Worm (Caenorhabditis elegans) whole organism, young adult: Measurements from ENCODE around the gene F20B6.4.

Source experiments
- B0019.2 ChIP-seq: fragments of 200-800 bp; sonication (Bioruptor generic); conservative IDR thresholded peaks from 2 replicates; pipeline ENCODE4 v1.3.6; 2022; ENCODE audit warnings: missing genetic modification reagents, missing genetic modification characterization, missing compliant biosample characterization
- B0261.1 ChIP-seq: sonication (generic microtip); optimal IDR thresholded peaks from 2 replicates; lab custom pipeline; 2016; ENCODE audit warnings: mild to moderate bottlenecking, missing genetic modification characterization, moderate library complexity, missing compliant biosample characterization
- B0336.3 ChIP-seq: fragments of 200-800 bp; sonication (Bioruptor generic); IDR thresholded peaks from 2 replicates; pipeline ENCODE4 v1.3.6; 2022; ENCODE audit warnings: missing genetic modification characterization, missing compliant biosample characterization
- D2030.7 ChIP-seq: fragments of 200-800 bp; sonication (Bioruptor generic); IDR thresholded peaks from 2 replicates; pipeline ENCODE4 v1.3.6; 2022; ENCODE audit warnings: missing genetic modification reagents, missing genetic modification characterization, missing compliant biosample characterization
- F10E7.11 ChIP-seq: sonication (generic microtip); optimal IDR thresholded peaks from 2 replicates; lab custom pipeline; 2017; ENCODE audit warnings: mild to moderate bottlenecking, missing genetic modification characterization, moderate library complexity, missing compliant biosample characterization
- F22D6.2 ChIP-seq: sonication (generic microtip); optimal IDR thresholded peaks from 2 replicates; lab custom pipeline; 2016; ENCODE audit warnings: mild to moderate bottlenecking, missing genetic modification characterization, missing compliant biosample characterization
- F23B12.7 ChIP-seq: sonication (generic microtip); optimal IDR thresholded peaks from 2 replicates; lab custom pipeline; 2017; ENCODE audit warnings: missing genetic modification characterization, mild to moderate bottlenecking, missing compliant biosample characterization, antibody characterized with exemption, moderate library complexity; ENCODE audit not compliant: insufficient read depth
- F39B2.1 ChIP-seq: fragments of 200-800 bp; sonication (Bioruptor generic); IDR thresholded peaks from 2 replicates; pipeline ENCODE4 v1.3.6; 2022; ENCODE audit warnings: missing genetic modification reagents, missing genetic modification characterization, missing compliant biosample characterization
- F49E8.2 ChIP-seq: sonication (generic microtip); optimal IDR thresholded peaks from 3 replicates; lab custom pipeline; 2017; ENCODE audit warnings: missing genetic modification characterization, mild to moderate bottlenecking, missing compliant biosample characterization, antibody characterized with exemption, moderate library complexity; ENCODE audit not compliant: insufficient read depth
- F57A8.1 ChIP-seq: fragments of 200-800 bp; sonication (Bioruptor generic); optimal IDR thresholded peaks from 2 replicates; lab custom pipeline; 2018; ENCODE audit warnings: mild to moderate bottlenecking, missing genetic modification characterization, moderate library complexity, missing compliant biosample characterization
- K11D2.4 ChIP-seq: fragments of 200-800 bp; sonication (Bioruptor generic); IDR thresholded peaks from 2 replicates; pipeline ENCODE4 v1.3.6; 2022; ENCODE audit warnings: missing genetic modification reagents, missing genetic modification characterization, missing compliant biosample characterization
- T07F8.4 ChIP-seq: sonication (generic microtip); optimal IDR thresholded peaks from 2 replicates; lab custom pipeline; 2016; ENCODE audit warnings: mild to moderate bottlenecking, missing genetic modification characterization, moderate library complexity, missing compliant biosample characterization
- Y53F4B.3 ChIP-seq: fragments of 200-800 bp; sonication (Bioruptor generic); IDR thresholded peaks from 2 replicates; pipeline ENCODE4 v1.3.6; 2022; ENCODE audit warnings: missing genetic modification reagents, missing genetic modification characterization, missing compliant biosample characterization
- Y56A3A.18 ChIP-seq: fragments of 200-800 bp; sonication (Bioruptor generic); IDR thresholded peaks from 2 replicates; pipeline ENCODE4 v1.3.6; 2022; ENCODE audit warnings: missing genetic modification reagents, missing genetic modification characterization, missing compliant biosample characterization
- Y67H2A.10 ChIP-seq: fragments of 200-800 bp; sonication (Bioruptor generic); conservative IDR thresholded peaks from 2 replicates; pipeline ENCODE4 v1.3.6; 2022; ENCODE audit warnings: missing genetic modification reagents, missing genetic modification characterization, missing compliant biosample characterization
- ama-1 ChIP-seq, 3 experiments: fragments of 150-350 bp in 1 of 3; sonication (generic microtip) in 2 of 3; optimal IDR thresholded peaks; 2 replicates each; lab custom pipeline; 2014 to 2018; ENCODE audit warnings: missing biosample characterization in 2 of 3, missing genetic modification characterization in 2 of 3, missing genetic modification reagents in 2 of 3
- atf-7 ChIP-seq: sonication (generic microtip); optimal IDR thresholded peaks from 2 replicates; lab custom pipeline; 2017; ENCODE audit warnings: mild to moderate bottlenecking, missing genetic modification characterization, missing compliant biosample characterization
- ccch-3 ChIP-seq: fragments of 200-800 bp; sonication (Bioruptor generic); optimal IDR thresholded peaks from 2 replicates; lab custom pipeline; 2018; ENCODE audit warnings: mild to moderate bottlenecking, missing genetic modification characterization, missing compliant biosample characterization
- ceh-27 ChIP-seq: fragments of 200-800 bp; sonication (Bioruptor generic); optimal IDR thresholded peaks from 2 replicates; lab custom pipeline; 2018; ENCODE audit warnings: mild to moderate bottlenecking, missing genetic modification characterization, moderate library complexity, missing compliant biosample characterization
- ceh-40 ChIP-seq: fragments of 200-800 bp; sonication (Bioruptor generic); IDR thresholded peaks from 2 replicates; pipeline ENCODE4 v1.3.6; 2022; ENCODE audit warnings: missing genetic modification characterization, missing compliant biosample characterization
- ceh-58 ChIP-seq: fragments of 200-800 bp; sonication (Bioruptor generic); IDR thresholded peaks from 2 replicates; pipeline ENCODE4 v1.3.6; 2022; ENCODE audit warnings: missing genetic modification characterization, missing compliant biosample characterization
- ceh-79 ChIP-seq: sonication (generic microtip); optimal IDR thresholded peaks from 2 replicates; lab custom pipeline; 2017; ENCODE audit warnings: mild to moderate bottlenecking, missing genetic modification characterization, missing compliant biosample characterization
- ceh-91 ChIP-seq: fragments of 200-800 bp; sonication (Bioruptor generic); IDR thresholded peaks from 2 replicates; pipeline ENCODE4 v1.3.6; 2022; ENCODE audit warnings: missing genetic modification reagents, missing genetic modification characterization, missing compliant biosample characterization
- chd-7 ChIP-seq: sonication (generic microtip); optimal IDR thresholded peaks from 2 replicates; lab custom pipeline; 2016; ENCODE audit warnings: mild to moderate bottlenecking, missing genetic modification characterization, moderate library complexity, missing compliant biosample characterization
- die-1 ChIP-seq: sonication (generic microtip); optimal IDR thresholded peaks from 2 replicates; lab custom pipeline; 2016; ENCODE audit warnings: missing genotype, mild to moderate bottlenecking, missing genetic modification characterization, missing compliant biosample characterization
- dox-1 ChIP-seq: fragments of 200-800 bp; sonication (Bioruptor generic); IDR thresholded peaks from 2 replicates; pipeline ENCODE4 v1.3.6; 2022; ENCODE audit warnings: missing genetic modification reagents, missing genetic modification characterization, missing compliant biosample characterization
- dpff-1 ChIP-seq: sonication (generic microtip); optimal IDR thresholded peaks from 2 replicates; lab custom pipeline; 2017; ENCODE audit warnings: mild to moderate bottlenecking, missing genetic modification characterization, missing compliant biosample characterization
- efl-1 ChIP-seq: fragments of 150-350 bp; optimal IDR thresholded peaks from 2 replicates; lab custom pipeline; 2014; ENCODE audit warnings: missing biosample characterization, missing genetic modification reagents, missing genetic modification characterization
- ekl-4 ChIP-seq: fragments of 200-800 bp; sonication (Bioruptor generic); IDR thresholded peaks from 2 replicates; pipeline ENCODE4 v1.3.6; 2022; ENCODE audit warnings: missing genetic modification reagents, missing genetic modification characterization, missing compliant biosample characterization
- ets-4 ChIP-seq: fragments of 200-800 bp; sonication (Bioruptor generic); optimal IDR thresholded peaks from 2 replicates; lab custom pipeline; 2018; ENCODE audit warnings: mild to moderate bottlenecking, missing genetic modification characterization, missing compliant biosample characterization
- him-1 ChIP-seq: sonication (generic microtip); optimal IDR thresholded peaks from 2 replicates; lab custom pipeline; 2016; ENCODE audit warnings: missing genotype, missing genetic modification reagents, missing genetic modification characterization, missing compliant biosample characterization
- hmg-1.2 ChIP-seq: fragments of 200-800 bp; sonication (Bioruptor generic); IDR thresholded peaks from 2 replicates; pipeline ENCODE4 v1.3.6; 2022; ENCODE audit warnings: missing genetic modification reagents, missing genetic modification characterization, missing compliant biosample characterization
- hmg-20 ChIP-seq: fragments of 200-800 bp; sonication (Bioruptor generic); IDR thresholded peaks from 2 replicates; pipeline ENCODE4 v1.3.6; 2022; ENCODE audit warnings: missing genetic modification reagents, missing genetic modification characterization, missing compliant biosample characterization
- let-526 ChIP-seq: fragments of 200-800 bp; sonication (Bioruptor generic); IDR thresholded peaks from 2 replicates; pipeline ENCODE4 v1.3.6; 2022; ENCODE audit warnings: missing genetic modification reagents, missing genetic modification characterization, missing compliant biosample characterization
- lin-40 ChIP-seq: sonication (generic microtip); optimal IDR thresholded peaks from 2 replicates; lab custom pipeline; 2016; ENCODE audit warnings: missing genetic modification characterization, mild to moderate bottlenecking, missing compliant biosample characterization, missing genotype, missing genetic modification reagents
- lin-54 ChIP-seq: fragments of 200-800 bp; sonication (Bioruptor generic); optimal IDR thresholded peaks from 2 replicates; lab custom pipeline; 2018; ENCODE audit warnings: mild to moderate bottlenecking, missing genetic modification characterization, missing compliant biosample characterization
- lsy-27 ChIP-seq: sonication (generic microtip); optimal IDR thresholded peaks from 2 replicates; lab custom pipeline; 2017; ENCODE audit warnings: missing genetic modification characterization, mild to moderate bottlenecking, missing compliant biosample characterization, antibody characterized with exemption, missing genotype, borderline replicate concordance; ENCODE audit not compliant: insufficient read depth
- madf-3 ChIP-seq: fragments of 200-800 bp; sonication (Bioruptor generic); IDR thresholded peaks from 2 replicates; pipeline ENCODE4 v1.3.6; 2022; ENCODE audit warnings: missing genetic modification reagents, missing genetic modification characterization, missing compliant biosample characterization
- madf-8 ChIP-seq: fragments of 200-800 bp; sonication (Bioruptor generic); conservative IDR thresholded peaks from 2 replicates; pipeline ENCODE4 v1.3.6; 2022; ENCODE audit warnings: missing genetic modification reagents, missing genetic modification characterization, missing compliant biosample characterization
- nfya-2 ChIP-seq: fragments of 200-800 bp; sonication (Bioruptor generic); IDR thresholded peaks from 2 replicates; pipeline ENCODE4 v1.3.6; 2022; ENCODE audit warnings: missing genetic modification reagents, missing genetic modification characterization, missing compliant biosample characterization
- nfyb-1 ChIP-seq: fragments of 200-800 bp; sonication (Bioruptor generic); IDR thresholded peaks from 2 replicates; pipeline ENCODE4 v1.3.6; 2022; ENCODE audit warnings: missing genetic modification reagents, missing genetic modification characterization, missing compliant biosample characterization
- rcor-1 ChIP-seq: fragments of 200-800 bp; sonication (Bioruptor generic); IDR thresholded peaks from 2 replicates; pipeline ENCODE4 v1.3.6; 2022; ENCODE audit warnings: missing genetic modification reagents, missing genetic modification characterization, missing compliant biosample characterization
- rpc-1 ChIP-seq, 2 experiments: fragments of 150-350 bp in 1 of 2; sonication (generic microtip) in 1 of 2; optimal IDR thresholded peaks; 2 replicates each; lab custom pipeline; 2014 to 2018; ENCODE audit warnings: missing biosample characterization in 1 of 2, missing genetic modification characterization in 1 of 2, missing genetic modification reagents in 1 of 2, missing genotype in 1 of 2
- sea-2 ChIP-seq: fragments of 200-800 bp; sonication (Bioruptor generic); IDR thresholded peaks from 2 replicates; pipeline ENCODE4 v1.3.6; 2022; ENCODE audit warnings: missing genetic modification characterization, missing compliant biosample characterization
- zfh-2 ChIP-seq: fragments of 200-800 bp; sonication (Bioruptor generic); conservative IDR thresholded peaks from 2 replicates; pipeline ENCODE4 v1.3.6; 2022; ENCODE audit warnings: missing genetic modification reagents, missing genetic modification characterization, missing compliant biosample characterization
- zim-3 ChIP-seq: sonication (generic microtip); optimal IDR thresholded peaks from 2 replicates; lab custom pipeline; 2017; ENCODE audit warnings: mild to moderate bottlenecking, missing genetic modification characterization, moderate library complexity, missing compliant biosample characterization
- ztf-6 ChIP-seq: fragments of 200-800 bp; sonication (Bioruptor generic); IDR thresholded peaks from 2 replicates; pipeline ENCODE4 v1.3.6; 2022; ENCODE audit warnings: missing genetic modification reagents, missing genetic modification characterization, missing compliant biosample characterization

Gene F20B6.4

DNA sequence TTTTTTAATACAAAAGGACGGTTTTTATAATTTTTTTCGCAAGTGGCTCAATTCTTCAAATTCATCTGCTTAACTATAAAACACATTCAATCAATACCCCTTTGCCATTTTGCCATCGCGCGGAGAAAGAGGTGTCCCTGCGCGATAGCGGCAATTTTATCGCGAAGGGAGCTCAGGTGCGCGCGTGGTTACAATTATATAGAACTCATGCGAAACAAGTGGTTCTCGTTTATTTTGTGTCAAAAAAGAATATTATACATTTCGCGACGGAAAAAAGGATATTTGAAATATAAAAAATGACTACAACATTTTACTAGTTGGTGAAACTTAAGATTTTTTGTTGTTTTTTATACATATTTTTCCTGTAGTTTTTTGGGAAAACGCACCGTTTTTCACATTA lies 12.8 kb upstream of the F20B6.4 start (continued):
- TF ChIP-seq rpc-1 (optimal IDR thresholded peaks at IDR 0.05; lab: Kevin White, UChicago) = peak; percentile 14
- no peak for TF ChIP-seq rpc-1 (tag; optimal IDR thresholded peaks at IDR 0.05; lab: Kevin White, UChicago)
- peak; percentile 49 for TF ChIP-seq B0261.1
- TF ChIP-seq ceh-79 (tag; lab: Kevin White, UChicago) = peak; percentile 57
- peak; percentile 34 for TF ChIP-seq lsy-27 (tag; lab: Kevin White, UChicago)
- TF ChIP-seq rcor-1 = peak; percentile 97
- peak; percentile 80; the same call in 1 of the 2 replicates for TF ChIP-seq ceh-40 (GFP tag; lab: Robert Waterston, UW)
- TF ChIP-seq F22D6.2 (tag; lab: Kevin White, UChicago) = peak; percentile 96
- peak; percentile 90 for TF ChIP-seq ets-4 (GFP tag; lab: Kevin White, UChicago)
- TF ChIP-seq dox-1 (GFP tag; lab: Robert Waterston, UW) = peak; percentile 99
- peak; percentile 95 for TF ChIP-seq zfh-2 (GFP tag; lab: Robert Waterston, UW)
- TF ChIP-seq T07F8.4 = peak; percentile 95
- no peak for TF ChIP-seq ama-1 (optimal IDR thresholded peaks at IDR 0.05; lab: Kevin White, UChicago)
- TF ChIP-seq ama-1 (GFP tag; optimal IDR thresholded peaks at IDR 0.05; lab: Kevin White, UChicago) = peak; percentile 26 to 68
- peak; percentile 99 for TF ChIP-seq K11D2.4 (GFP tag; lab: Robert Waterston, UW)
- peak; percentile 80 for TF ChIP-seq die-1 (tag; lab: Kevin White, UChicago)
- TF ChIP-seq F57A8.1 (GFP tag; lab: Kevin White, UChicago) = peak; percentile 64
- TF ChIP-seq zim-3 (tag; lab: Kevin White, UChicago) = peak; percentile 71
- TF ChIP-seq ceh-58 (GFP tag; lab: Robert Waterston, UW) = no peak
- TF ChIP-seq ccch-3 (GFP tag; lab: Kevin White, UChicago) = peak; percentile 87
- TF ChIP-seq madf-3 (GFP tag; lab: Robert Waterston, UW) = peak; percentile 90
- TF ChIP-seq dpff-1 = peak; percentile 96
- peak; percentile 95 for TF ChIP-seq ekl-4
- TF ChIP-seq hmg-20 = peak; percentile 97
- TF ChIP-seq nfyb-1 (GFP tag; lab: Robert Waterston, UW) = peak; percentile 98
- TF ChIP-seq madf-8 (GFP tag; lab: Robert Waterston, UW) = no peak
- peak; percentile 97 for TF ChIP-seq F23B12.7 (tag; lab: Kevin White, UChicago)
- peak; percentile 91 for TF ChIP-seq lin-54
- TF ChIP-seq him-1 = peak; percentile 24
- TF ChIP-seq ztf-6 = peak; percentile 96
- peak; percentile 90 for TF ChIP-seq hmg-1.2
- TF ChIP-seq F10E7.11 (tag; lab: Kevin White, UChicago) = peak; percentile 97
- TF ChIP-seq Y53F4B.3 = no peak
- peak; percentile 100 for TF ChIP-seq lin-40
- no peak for TF ChIP-seq efl-1 (GFP tag; lab: Kevin White, UChicago)
- peak; percentile 6 for TF ChIP-seq F49E8.2 (tag; lab: Kevin White, UChicago)
- peak; percentile 22; the same call in 1 of the 2 replicates for TF ChIP-seq ceh-91 (GFP tag; lab: Robert Waterston, UW)
- peak; percentile 100 for TF ChIP-seq Y56A3A.18 (GFP tag; lab: Robert Waterston, UW)
- TF ChIP-seq nfya-2 (GFP tag; lab: Robert Waterston, UW) = 0 out of 2 replicates have a peak, but pooled peaks have one; percentile 28
- no peak for TF ChIP-seq D2030.7 (GFP tag; lab: Robert Waterston, UW)
- TF ChIP-seq Y67H2A.10 = 0 out of 2 replicates have a peak, but pooled peaks have one; percentile 34
- TF ChIP-seq B0336.3 = peak; percentile 98
- peak; percentile 64; the same call in 1 of the 2 replicates for TF ChIP-seq F39B2.1
- TF ChIP-seq B0019.2 (GFP tag; lab: Robert Waterston, UW) = no peak
- peak; percentile 99 for TF ChIP-seq ceh-27 (GFP tag; lab: Kevin White, UChicago)
- peak; percentile 97 for TF ChIP-seq let-526 (GFP tag; lab: Robert Waterston, UW)
- 0 out of 2 replicates have a peak, but pooled peaks have one; percentile 35 for TF ChIP-seq sea-2 (GFP tag; lab: Robert Waterston, UW)
- TF ChIP-seq atf-7 (tag; lab: Kevin White, UChicago) = peak; percentile 98
- peak; percentile 96 for TF ChIP-seq chd-7 (tag; lab: Kevin White, UChicago)
